Fruit fly (Drosophila melanogaster) whole organism: ENCODE measurements around the gene Ras64B.

Source experiments
- CG8478 ChIP-seq: fragments of >200 bp; optimal IDR thresholded peaks from 2 replicates; lab custom pipeline; 2018; ENCODE audit warnings: inconsistent platforms
- Dll ChIP-seq: fragments of >200 bp; optimal IDR thresholded peaks from 2 replicates; lab custom pipeline; 2017
- EcR ChIP-seq, 2 experiments: fragments of >200 bp; optimal IDR thresholded peaks; 2 replicates each; lab custom pipeline; 2017; ENCODE audit warnings: missing biosample characterization in 2 of 2, missing genetic modification characterization in 2 of 2, missing genetic modification reagents in 2 of 2
- psq ChIP-seq: fragments of >200 bp; optimal IDR thresholded peaks from 2 replicates; lab custom pipeline; 2017
- usp ChIP-seq: fragments of >200 bp; optimal IDR thresholded peaks from 2 replicates; lab custom pipeline; 2017; ENCODE audit warnings: missing biosample characterization, missing genetic modification characterization, mixed read lengths

dm6 chr3L:4103258-4104247 is 35.3 kb upstream of the Ras64B start, which contains the start of gene Fit1:
- TF ChIP-seq usp (GFP tag; lab: Kevin White, UChicago), result no peak
- no peak for TF ChIP-seq CG8478 (lab: Kevin White, UChicago)
- no peak for TF ChIP-seq EcR (GFP tag; optimal IDR thresholded peaks at IDR 0.05; lab: Kevin White, UChicago)
- no peak for TF ChIP-seq Dll (lab: Kevin White, UChicago)
- TF ChIP-seq psq (lab: Kevin White, UChicago), result no peak
